Worm (Caenorhabditis elegans): ENCODE data around the gene fis-1.
"Not testable (repeated sequence)": the region's sequence is repeated elsewhere in the genome, so short reads cannot be mapped to it uniquely, and the experiment has no call there.

The fis-1 gene

ce11 chrII:6791891-6792290 lies 36.9 kb downstream of the fis-1 start, which contains the start of gene T13C2.2 (continued):
- no peak for TF ChIP-seq pqm-1 (tag; optimal IDR thresholded peaks at IDR 0.05)

- peak; percentile 40; the same call in 1 of the 2 replicates for TF ChIP-seq ctbp-1 (GFP tag; IDR thresholded peaks at IDR 0.05)
- TF ChIP-seq vab-7 (GFP tag; IDR thresholded peaks at IDR 0.05), result peak; percentile 59
- 0 out of 2 replicates have a peak, but pooled peaks have one; percentile 37 for TF ChIP-seq dmd-8 (GFP tag; IDR thresholded peaks at IDR 0.05)
- peak; percentile 28; the same call in 1 of the 2 replicates for TF ChIP-seq T26A8.4 (GFP tag; IDR thresholded peaks at IDR 0.05)
- 0 out of 2 replicates have a peak, but pooled peaks have one; percentile 22 for TF ChIP-seq pha-4 (GFP tag; IDR thresholded peaks at IDR 0.05)
- not testable (repeated sequence) for TF ChIP-seq pha-4 (tag; optimal IDR thresholded peaks at IDR 0.05)
- 0 out of 2 replicates have a peak, but pooled peaks have one; percentile 8 for TF ChIP-seq dmd-6 (GFP tag; IDR thresholded peaks at IDR 0.05)
Observed at ce11 chrII:6797771-6798440, 42.9 kb downstream of the fis-1 start.

- TF ChIP-seq pqm-1 (tag; optimal IDR thresholded peaks at IDR 0.05) (peak; percentile 81), unc-130 (GFP tag; optimal IDR thresholded peaks at IDR 0.05) (no peak), sdz-12 (GFP tag; optimal IDR thresholded peaks at IDR 0.05) (no peak), egl-43 (GFP tag; IDR thresholded peaks at IDR 0.05) (no peak), mdl-1 (tag; optimal IDR thresholded peaks at IDR 0.05) (peak in 1 of 2 experiments; percentile 15), lir-3 (tag; optimal IDR thresholded peaks at IDR 0.05) (no peak), nhr-77 (tag; optimal IDR thresholded peaks at IDR 0.05) (peak; percentile 53), dmd-6 (GFP tag; IDR thresholded peaks at IDR 0.05) (peak; percentile 52), tra-1 (GFP tag; IDR thresholded peaks at IDR 0.05) (0 out of 2 replicates have a peak, but pooled peaks have one; percentile 18), dve-1 (tag; optimal IDR thresholded peaks at IDR 0.05; ENCODE audit: insufficient read depth) (no peak), mxl-3 (GFP tag; optimal IDR thresholded peaks at IDR 0.05) (no peak), F10B5.3 (tag; optimal IDR thresholded peaks at IDR 0.05) (no peak), lin-29 (GFP tag; IDR thresholded peaks at IDR 0.05) (no peak), nhr-111 (GFP tag; optimal IDR thresholded peaks at IDR 0.05) (no peak), ceh-32 (tag; optimal IDR thresholded peaks at IDR 0.05; ENCODE audit: poor library complexity) (no peak), nhr-28 (tag; optimal IDR thresholded peaks at IDR 0.05) (peak; percentile 88), jun-1 (tag; optimal IDR thresholded peaks at IDR 0.05) (no peak), spr-3 (GFP tag; optimal IDR thresholded peaks at IDR 0.05) (no peak), hlh-11 (tag; optimal IDR thresholded peaks at IDR 0.05) (peak; percentile 61), ceh-44 (GFP tag; IDR thresholded peaks at IDR 0.05) (no peak), lin-15B (tag; optimal IDR thresholded peaks at IDR 0.05) (no peak), F49E8.2 (tag; optimal IDR thresholded peaks at IDR 0.05; ENCODE audit: borderline replicate concordance) (no peak), daf-16 (GFP tag; optimal IDR thresholded peaks at IDR 0.05) (no peak), daf-16 (tag; optimal IDR thresholded peaks at IDR 0.05) (peak; percentile 85), gei-8 (GFP tag; optimal IDR thresholded peaks at IDR 0.05) (no peak), fos-1 (tag; optimal IDR thresholded peaks at IDR 0.05) (no peak), php-3 (GFP tag; IDR thresholded peaks at IDR 0.05) (peak; percentile 49; the same call in 1 of the 2 replicates), mes-2 (tag; optimal IDR thresholded peaks at IDR 0.05; ENCODE audit: poor library complexity, severe bottlenecking) (peak; percentile 42), unc-62 (GFP tag; optimal IDR thresholded peaks at IDR 0.05 in 1 of 2) (peak in 1 of 2 experiments; percentile 88), unc-62 (tag; optimal IDR thresholded peaks at IDR 0.05) (no peak), F37D6.2 (tag; optimal IDR thresholded peaks at IDR 0.05) (no peak), R02D3.7 (tag; optimal IDR thresholded peaks at IDR 0.05) (peak; percentile 34), mdt-29 (GFP tag; IDR thresholded peaks at IDR 0.05) (no peak), nhr-6 (tag; optimal IDR thresholded peaks at IDR 0.05) (peak; percentile 1), hlh-30 (tag; optimal IDR thresholded peaks at IDR 0.05; ENCODE audit: insufficient read depth) (peak; percentile 24), daf-19 (GFP tag; conservative IDR thresholded peaks at IDR 0.05) (no peak), nhr-237 (tag; optimal IDR thresholded peaks at IDR 0.05) (no peak)
Observed at ce11 chrII:6800104-6800711, 45.2 kb downstream of the fis-1 start, which contains the start of gene F31E8.4. Gene F31E8.4 (minus strand): TSS chrII:6800154.

Measured in whole organism, L4 larva.